Fruit fly (Drosophila melanogaster): ENCODE data around the gene Gbs-76A.

dm6 chr3L:19326029-19326428 lies 33.5 kb upstream of the Gbs-76A start:
- TF ChIP-seq CG11617 (GFP tag; optimal IDR thresholded peaks at IDR 0.05) (no peak), kay (GFP tag; ENCODE audit: borderline replicate concordance) (no peak)
